Worm (Caenorhabditis elegans) whole organism, young adult: ENCODE measurements around the gene nlp-71.

Experiments used
- Y53G8AR.9 ChIP-seq: fragments of 200-800 bp; sonication (Bioruptor generic); conservative IDR thresholded peaks from 2 replicates; pipeline ENCODE4 v1.3.6; 2022; ENCODE audit warnings: missing genetic modification reagents, missing genetic modification characterization, missing compliant biosample characterization
- bed-1 ChIP-seq: fragments of 200-800 bp; sonication (Bioruptor generic); IDR thresholded peaks from 2 replicates; pipeline ENCODE4 v1.3.6; 2022; ENCODE audit warnings: missing genetic modification reagents, missing genetic modification characterization, missing compliant biosample characterization
- ceh-91 ChIP-seq: fragments of 200-800 bp; sonication (Bioruptor generic); IDR thresholded peaks from 2 replicates; pipeline ENCODE4 v1.3.6; 2022; ENCODE audit warnings: missing genetic modification reagents, missing genetic modification characterization, missing compliant biosample characterization
- hmg-20 ChIP-seq: fragments of 200-800 bp; sonication (Bioruptor generic); IDR thresholded peaks from 2 replicates; pipeline ENCODE4 v1.3.6; 2022; ENCODE audit warnings: missing genetic modification reagents, missing genetic modification characterization, missing compliant biosample characterization
- lin-35 ChIP-seq, 3 experiments: fragments of 150-350 bp in 2 of 3; sonication (generic microtip) in 1 of 3; optimal IDR thresholded peaks; 2 replicates each; lab custom pipeline; 2014 to 2018; ENCODE audit warnings: missing biosample characterization in 3 of 3, missing genetic modification characterization in 3 of 3, missing genetic modification reagents in 3 of 3
- lin-54 ChIP-seq: fragments of 200-800 bp; sonication (Bioruptor generic); optimal IDR thresholded peaks from 2 replicates; lab custom pipeline; 2018; ENCODE audit warnings: mild to moderate bottlenecking, missing genetic modification characterization, missing compliant biosample characterization
- madf-10 ChIP-seq: sonication (generic microtip); optimal IDR thresholded peaks from 2 replicates; lab custom pipeline; 2016; ENCODE audit warnings: mild to moderate bottlenecking, missing genetic modification characterization, missing compliant biosample characterization
- nfyb-1 ChIP-seq: fragments of 200-800 bp; sonication (Bioruptor generic); IDR thresholded peaks from 2 replicates; pipeline ENCODE4 v1.3.6; 2022; ENCODE audit warnings: missing genetic modification reagents, missing genetic modification characterization, missing compliant biosample characterization
- pha-4 ChIP-seq: fragments of 150-350 bp; sonication (generic microtip); optimal IDR thresholded peaks from 2 replicates; lab custom pipeline; 2014; ENCODE audit warnings: missing biosample characterization, missing genetic modification reagents, missing genetic modification characterization
- rpc-1 ChIP-seq, 2 experiments: fragments of 150-350 bp in 1 of 2; sonication (generic microtip) in 1 of 2; optimal IDR thresholded peaks; 2 replicates each; lab custom pipeline; 2014 to 2018; ENCODE audit warnings: missing biosample characterization in 1 of 2, missing genetic modification characterization in 1 of 2, missing genetic modification reagents in 1 of 2, missing genotype in 1 of 2
- snpc-4 ChIP-seq, 5 experiments: fragments of 150-350 bp in 1 of 5; sonication (generic microtip) in 4 of 5; optimal IDR thresholded peaks; 2 replicates each; lab custom pipeline; 2014 to 2018; ENCODE audit warnings: missing genetic modification characterization in 5 of 5, missing biosample characterization in 3 of 5, antibody characterized with exemption in 2 of 5, mild to moderate bottlenecking in 2 of 5, missing compliant biosample characterization in 2 of 5, missing genotype in 2 of 5, moderate library complexity in 2 of 5, missing genetic modification reagents in 1 of 5
- ztf-26 ChIP-seq: sonication (generic microtip); optimal IDR thresholded peaks from 2 replicates; lab custom pipeline; 2017; ENCODE audit warnings: missing genetic modification characterization, missing compliant biosample characterization

DNA sequence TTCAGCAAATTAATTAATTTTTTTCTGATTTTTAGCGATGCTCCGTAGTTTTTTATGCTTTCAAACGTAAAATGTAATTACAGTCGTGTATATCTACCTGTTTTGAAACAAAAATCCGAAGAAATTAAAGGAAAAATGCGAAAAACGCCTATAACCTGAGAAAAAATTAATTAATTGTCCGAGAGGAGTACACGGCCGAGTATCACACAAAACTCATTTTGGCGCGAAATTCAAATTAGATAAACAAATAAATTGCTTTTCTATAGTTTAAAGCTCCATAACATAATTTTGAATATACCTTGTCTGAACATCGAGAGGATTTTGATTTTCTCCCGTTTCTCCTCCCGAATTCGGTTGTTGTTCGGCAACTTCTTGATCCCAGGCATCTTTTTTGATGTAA lies 43.9 kb downstream of the nlp-71 start:
- TF ChIP-seq lin-35 (GFP tag; optimal IDR thresholded peaks at IDR 0.05; lab: Kevin White, UChicago) (peak in 1 of 3 experiments; percentile 33), rpc-1 (optimal IDR thresholded peaks at IDR 0.05; lab: Kevin White, UChicago) (no peak), rpc-1 (tag; optimal IDR thresholded peaks at IDR 0.05; lab: Kevin White, UChicago) (no peak), nfyb-1 (no peak), ceh-91 (GFP tag; lab: Robert Waterston, UW) (no peak), bed-1 (GFP tag; lab: Robert Waterston, UW) (no peak), pha-4 (tag; lab: Kevin White, UChicago) (no peak), hmg-20 (GFP tag; lab: Robert Waterston, UW) (no peak), ztf-26 (tag; lab: Kevin White, UChicago) (no peak), snpc-4 (GFP tag; optimal IDR thresholded peaks at IDR 0.05; lab: Kevin White, UChicago) (no peak), snpc-4 (tag; optimal IDR thresholded peaks at IDR 0.05; lab: Kevin White, UChicago) (peak in 1 of 4 experiments; percentile 29), lin-54 (GFP tag; lab: Kevin White, UChicago) (peak; percentile 64), madf-10 (tag; lab: Kevin White, UChicago) (no peak), Y53G8AR.9 (GFP tag; lab: Robert Waterston, UW) (no peak)
